Fruit fly (Drosophila melanogaster) whole organism, embryonic: ENCODE results near the gene RpS12.

ENCODE experiments used
- Abd-B ChIP-seq: fragments of 200-800 bp; sonication (Bioruptor generic); optimal IDR thresholded peaks from 2 replicates; lab custom pipeline; 2018; ENCODE audit warnings: missing biosample characterization, mild to moderate bottlenecking, missing genetic modification characterization, moderate library complexity
- Asciz ChIP-seq: fragments of 200-800 bp; sonication (Bioruptor generic); optimal IDR thresholded peaks from 2 replicates; lab custom pipeline; 2017; ENCODE audit warnings: missing biosample characterization, mild to moderate bottlenecking, missing genetic modification characterization, missing genetic modification reagents
- CG12659 ChIP-seq: fragments of 200-800 bp; sonication (Bioruptor generic); optimal IDR thresholded peaks from 3 replicates; lab custom pipeline; 2017; ENCODE audit warnings: mild to moderate bottlenecking, missing biosample characterization, missing genetic modification reagents, missing genetic modification characterization
- CG12769 ChIP-seq: fragments of 200-800 bp; sonication (Bioruptor generic); optimal IDR thresholded peaks from 2 replicates; lab custom pipeline; 2019; ENCODE audit warnings: missing biosample characterization, mild to moderate bottlenecking, missing genetic modification characterization, moderate library complexity
- CG14050 ChIP-seq: fragments of 200-800 bp; sonication (Bioruptor generic); IDR thresholded peaks from 3 replicates; pipeline ENCODE4 v1.3.6; 2022; ENCODE audit warnings: missing biosample characterization, missing genetic modification characterization
- CG14441 ChIP-seq: fragments of 200-800 bp; sonication (Bioruptor generic); IDR thresholded peaks from 2 replicates; pipeline ENCODE4 v1.3.6; 2022; ENCODE audit warnings: missing biosample characterization, missing genetic modification characterization
- CG14667 ChIP-seq: fragments of 200-800 bp; sonication (Bioruptor generic); IDR thresholded peaks from 2 replicates; pipeline ENCODE4 v1.3.6; 2022; ENCODE audit warnings: missing biosample characterization, missing genetic modification characterization
- CG15269 ChIP-seq: fragments of 200-800 bp; sonication (Bioruptor generic); optimal IDR thresholded peaks from 2 replicates; lab custom pipeline; 2018; ENCODE audit warnings: missing biosample characterization, mild to moderate bottlenecking, missing genetic modification characterization, moderate library complexity
- CG1529 ChIP-seq: fragments of 200-800 bp; sonication (Bioruptor generic); optimal IDR thresholded peaks from 3 replicates; lab custom pipeline; 2018; ENCODE audit warnings: missing biosample characterization, missing genetic modification characterization
- CG1603 ChIP-seq: fragments of 200-800 bp; sonication (Bioruptor generic); optimal IDR thresholded peaks from 2 replicates; lab custom pipeline; 2019; ENCODE audit warnings: missing biosample characterization, mild to moderate bottlenecking, missing genetic modification characterization, moderate library complexity
- CG17328 ChIP-seq: fragments of 200-800 bp; sonication (Bioruptor generic); IDR thresholded peaks from 2 replicates; pipeline ENCODE4 v1.3.6; 2022; ENCODE audit warnings: missing biosample characterization, missing genetic modification characterization
- CG17829 ChIP-seq: fragments of 200-800 bp; optimal IDR thresholded peaks from 2 replicates; lab custom pipeline; 2019; ENCODE audit warnings: missing biosample characterization, mild to moderate bottlenecking, missing genetic modification characterization, moderate library complexity
- CG2129 ChIP-seq: fragments of 200-800 bp; sonication (Bioruptor generic); IDR thresholded peaks from 2 replicates; pipeline ENCODE4 v1.3.6; 2022; ENCODE audit warnings: missing biosample characterization, missing genetic modification characterization; ENCODE audit not compliant: partially characterized antibody
- CG31441 ChIP-seq: fragments of 200-800 bp; sonication (Bioruptor generic); IDR thresholded peaks from 2 replicates; pipeline ENCODE4 v1.3.6; 2022; ENCODE audit warnings: missing biosample characterization, missing genetic modification characterization
- CG4360 ChIP-seq: fragments of 200-800 bp; sonication (Bioruptor generic); IDR thresholded peaks from 2 replicates; pipeline ENCODE4 v1.3.6; 2022; ENCODE audit warnings: missing biosample characterization, missing genetic modification characterization
- CG4424 ChIP-seq: fragments of 200-800 bp; sonication (Bioruptor generic); optimal IDR thresholded peaks from 3 replicates; lab custom pipeline; 2016; ENCODE audit warnings: missing biosample characterization, missing genetic modification characterization
- CG5245 ChIP-seq: fragments of 200-800 bp; sonication (Bioruptor generic); optimal IDR thresholded peaks from 3 replicates; lab custom pipeline; 2016; ENCODE audit warnings: missing biosample characterization, missing genetic modification characterization
- CG7556 ChIP-seq: fragments of 200-800 bp; sonication (Bioruptor generic); optimal IDR thresholded peaks from 2 replicates; lab custom pipeline; 2017; ENCODE audit warnings: missing biosample characterization, mild to moderate bottlenecking, missing genetic modification characterization
- CG8924 ChIP-seq: fragments of 200-800 bp; optimal IDR thresholded peaks from 3 replicates; lab custom pipeline; 2019; ENCODE audit warnings: missing biosample characterization, mild to moderate bottlenecking, missing genetic modification characterization, moderate library complexity
- CG9876 ChIP-seq: fragments of 200-800 bp; sonication (Bioruptor generic); optimal IDR thresholded peaks from 2 replicates; lab custom pipeline; 2016; ENCODE audit warnings: missing biosample characterization, missing genetic modification characterization
- CG9932 ChIP-seq: fragments of 200-800 bp; sonication (Bioruptor generic); IDR thresholded peaks from 2 replicates; pipeline ENCODE4 v1.3.6; 2022; ENCODE audit warnings: missing biosample characterization, missing genetic modification characterization
- Chrac-16 ChIP-seq: fragments of 200-800 bp; sonication (Bioruptor generic); optimal IDR thresholded peaks from 3 replicates; lab custom pipeline; 2016; ENCODE audit warnings: missing biosample characterization, missing genetic modification characterization
- CoRest ChIP-seq: fragments of 200-800 bp; sonication (Bioruptor generic); optimal IDR thresholded peaks from 3 replicates; lab custom pipeline; 2018; ENCODE audit warnings: missing biosample characterization, mild to moderate bottlenecking, missing genetic modification characterization, moderate library complexity
- Dad ChIP-seq: fragments of 200-800 bp; sonication (Bioruptor generic); optimal IDR thresholded peaks from 3 replicates; lab custom pipeline; 2016; ENCODE audit warnings: missing biosample characterization, missing genetic modification characterization
- Hr51 ChIP-seq, 2 experiments: fragments of 200-800 bp; sonication (Bioruptor generic); optimal IDR thresholded peaks; 2 replicates in 1 of 2; 3 replicates in 1 of 2; lab custom pipeline; 2016 to 2018; ENCODE audit warnings: missing biosample characterization in 2 of 2, missing genetic modification characterization in 2 of 2, mild to moderate bottlenecking in 1 of 2, moderate library complexity in 1 of 2
- Mrtf ChIP-seq: fragments of 200-800 bp; sonication (Bioruptor generic); IDR thresholded peaks from 3 replicates; pipeline ENCODE4 v1.3.6; 2022; ENCODE audit warnings: missing biosample characterization, missing genetic modification characterization
- NC2α ChIP-seq: fragments of 200-800 bp; sonication (Bioruptor generic); optimal IDR thresholded peaks from 2 replicates; lab custom pipeline; 2016; ENCODE audit warnings: missing biosample characterization, missing genetic modification characterization
- Rx ChIP-seq: fragments of 200-800 bp; sonication (Bioruptor generic); IDR thresholded peaks from 2 replicates; pipeline ENCODE4 v1.3.6; 2022; ENCODE audit warnings: missing biosample characterization, missing genetic modification characterization
- Sox100B ChIP-seq: fragments of 200-800 bp; sonication (Bioruptor generic); optimal IDR thresholded peaks from 3 replicates; lab custom pipeline; 2018; ENCODE audit warnings: missing biosample characterization, mild to moderate bottlenecking, missing genetic modification characterization
- bsh ChIP-seq, 2 experiments: fragments of 200-800 bp; sonication (Bioruptor generic); optimal IDR thresholded peaks; 2 replicates each; lab custom pipeline; 2017 to 2018; ENCODE audit warnings: mild to moderate bottlenecking in 2 of 2, missing biosample characterization in 2 of 2, missing genetic modification characterization in 2 of 2, moderate library complexity in 1 of 2
- chif ChIP-seq, 2 experiments: fragments of 200-800 bp; sonication (Bioruptor generic); optimal IDR thresholded peaks; 3 replicates each; lab custom pipeline; 2016; ENCODE audit warnings: missing biosample characterization in 2 of 2, missing genetic modification characterization in 2 of 2
- danr ChIP-seq: fragments of 200-800 bp; sonication (Bioruptor generic); IDR thresholded peaks from 2 replicates; pipeline ENCODE4 v1.3.6; 2022; ENCODE audit warnings: missing biosample characterization, missing genetic modification characterization
- dmrt99B ChIP-seq: fragments of 200-800 bp; sonication (Bioruptor generic); optimal IDR thresholded peaks from 2 replicates; lab custom pipeline; 2018; ENCODE audit warnings: missing biosample characterization, mild to moderate bottlenecking, missing genetic modification characterization, moderate library complexity
- dysf ChIP-seq: fragments of 200-800 bp; sonication (Bioruptor generic); IDR thresholded peaks from 3 replicates; pipeline ENCODE4 v1.3.6; 2022; ENCODE audit warnings: missing biosample characterization, missing genetic modification characterization
- ftz-f1 ChIP-seq: fragments of 200-800 bp; sonication (Bioruptor generic); optimal IDR thresholded peaks from 2 replicates; lab custom pipeline; 2016; ENCODE audit warnings: missing biosample characterization, missing genetic modification characterization
- gem ChIP-seq: fragments of 200-800 bp; sonication (Bioruptor generic); optimal IDR thresholded peaks from 2 replicates; lab custom pipeline; 2019; ENCODE audit warnings: missing biosample characterization, mild to moderate bottlenecking, missing genetic modification characterization, moderate library complexity
- grn ChIP-seq: fragments of 200-800 bp; sonication (Bioruptor generic); optimal IDR thresholded peaks from 3 replicates; lab custom pipeline; 2017; ENCODE audit warnings: missing biosample characterization, missing genetic modification characterization
- hkb ChIP-seq, 2 experiments: fragments of 200-800 bp in 1 of 2; fragments of >200 bp in 1 of 2; sonication (Bioruptor generic) in 1 of 2; IDR thresholded peaks in 1 of 2; optimal IDR thresholded peaks in 1 of 2; 2 replicates each; pipeline versions ENCODE4 v1.3.6 to Lab custom; 2017 to 2022; ENCODE audit warnings: missing biosample characterization in 1 of 2, missing genetic modification characterization in 1 of 2
- ind ChIP-seq: fragments of 200-800 bp; sonication (Bioruptor generic); optimal IDR thresholded peaks from 3 replicates; lab custom pipeline; 2016; ENCODE audit warnings: missing biosample characterization, missing genetic modification characterization
- lilli ChIP-seq: fragments of 200-800 bp; sonication (Bioruptor generic); optimal IDR thresholded peaks from 3 replicates; lab custom pipeline; 2016; ENCODE audit warnings: missing biosample characterization, missing genetic modification characterization
- oc ChIP-seq: fragments of 200-800 bp; sonication (Bioruptor generic); optimal IDR thresholded peaks from 2 replicates; lab custom pipeline; 2018; ENCODE audit warnings: missing biosample characterization, mild to moderate bottlenecking, missing genetic modification characterization, moderate library complexity
- peb ChIP-seq: fragments of 200-800 bp; sonication (Bioruptor generic); IDR thresholded peaks from 2 replicates; pipeline ENCODE4 v1.3.6; 2022; ENCODE audit warnings: missing biosample characterization, missing genetic modification characterization
- prd ChIP-seq, 3 experiments: fragments of >200 bp in 2 of 3; fragments of 200-800 bp in 1 of 3; sonication (Bioruptor generic) in 1 of 3; optimal IDR thresholded peaks in 2 of 3; IDR thresholded peaks in 1 of 3; 2 replicates in 2 of 3; 3 replicates in 1 of 3; pipeline versions ENCODE4 v1.3.6 to Lab custom; 2017 to 2022; ENCODE audit warnings: missing biosample characterization in 1 of 3, missing genetic modification characterization in 1 of 3
- pum ChIP-seq: fragments of 200-800 bp; sonication (Bioruptor generic); optimal IDR thresholded peaks from 2 replicates; lab custom pipeline; 2016; ENCODE audit warnings: missing biosample characterization, missing genetic modification characterization
- row ChIP-seq: fragments of 200-800 bp; sonication (Bioruptor generic); IDR thresholded peaks from 3 replicates; pipeline ENCODE4 v1.3.6; 2022; ENCODE audit warnings: missing biosample characterization, missing genetic modification characterization
- slbo ChIP-seq: fragments of 200-800 bp; sonication (Bioruptor generic); IDR thresholded peaks from 2 replicates; pipeline ENCODE4 v1.3.6; 2022; ENCODE audit warnings: missing biosample characterization, missing genetic modification characterization
- unpg ChIP-seq: fragments of 200-800 bp; sonication (Bioruptor generic); optimal IDR thresholded peaks from 3 replicates; lab custom pipeline; 2018; ENCODE audit warnings: missing biosample characterization, mild to moderate bottlenecking, missing genetic modification characterization, moderate library complexity
- vfl ChIP-seq: fragments of 200-800 bp; sonication (Bioruptor generic); optimal IDR thresholded peaks from 2 replicates; lab custom pipeline; 2016; ENCODE audit warnings: missing biosample characterization, missing genetic modification characterization
- z ChIP-seq: fragments of 200-800 bp; sonication (Bioruptor generic); IDR thresholded peaks from 3 replicates; pipeline ENCODE4 v1.3.6; 2022; ENCODE audit warnings: missing biosample characterization, missing genetic modification characterization

The RpS12 gene

dm6 chr3L:13030055-13030634, 7.0 kb downstream of the RpS12 start (continued):
- TF ChIP-seq row (GFP tag; lab: Robert Waterston, UW) (peak; percentile 63), grn (GFP tag; lab: Kevin White, UChicago) (no peak), Abd-B (GFP tag; lab: Kevin White, UChicago) (peak; percentile 37), NC2α (GFP tag; lab: Kevin White, UChicago) (no peak), chif (GFP tag; optimal IDR thresholded peaks at IDR 0.05; lab: Kevin White, UChicago) (no peak), CoRest (tag; lab: Kevin White, UChicago) (peak; percentile 47), ind (GFP tag; lab: Kevin White, UChicago) (peak; percentile 0), CG31441 (GFP tag; lab: Robert Waterston, UW) (peak; percentile 48; the same call in 1 of the 2 replicates), CG1529 (no peak), ftz-f1 (GFP tag; lab: Kevin White, UChicago) (no peak), CG1603 (tag; lab: Kevin White, UChicago) (peak; percentile 37), unpg (GFP tag; lab: Kevin White, UChicago) (peak; percentile 25), Chrac-16 (peak; percentile 12), Rx (GFP tag; lab: Robert Waterston, UW) (no peak), danr (GFP tag; lab: Robert Waterston, UW) (0 out of 2 replicates have a peak, but pooled peaks have one; percentile 9), Asciz (no peak), CG9876 (no peak), CG14441 (no peak), prd (optimal IDR thresholded peaks at IDR 0.05; lab: Kevin White, UChicago) (no peak), prd (GFP tag; IDR thresholded peaks at IDR 0.05; lab: Robert Waterston, UW) (peak; percentile 39; the same call in 1 of the 3 replicates), Mrtf (GFP tag; lab: Robert Waterston, UW) (no peak), CG14667 (GFP tag; lab: Robert Waterston, UW) (no peak), CG8924 (tag; lab: Kevin White, UChicago) (peak; percentile 22), lilli (GFP tag; lab: Kevin White, UChicago) (peak; percentile 7), dysf (GFP tag; lab: Robert Waterston, UW) (peak; percentile 58; the same call in 1 of the 3 replicates), CG4424 (no peak), peb (GFP tag; lab: Robert Waterston, UW) (no peak), CG17328 (GFP tag; lab: Robert Waterston, UW) (no peak), CG15269 (tag; lab: Kevin White, UChicago) (peak; percentile 48), hkb (optimal IDR thresholded peaks at IDR 0.05; lab: Kevin White, UChicago) (no peak), hkb (GFP tag; IDR thresholded peaks at IDR 0.05; lab: Robert Waterston, UW) (0 out of 2 replicates have a peak, but pooled peaks have one; percentile 7), Sox100B (GFP tag; lab: Kevin White, UChicago) (no peak), Hr51 (GFP tag; optimal IDR thresholded peaks at IDR 0.05; lab: Kevin White, UChicago) (peak in 1 of 2 experiments; percentile 58), CG2129 (no peak), CG4360 (GFP tag; lab: Robert Waterston, UW) (no peak), CG9932 (no peak), CG14050 (GFP tag; lab: Robert Waterston, UW) (no peak), CG17829 (tag; lab: Kevin White, UChicago) (peak; percentile 19), pum (peak; percentile 10), dmrt99B (peak; percentile 57), oc (tag; lab: Kevin White, UChicago) (peak; percentile 40), Dad (GFP tag; lab: Kevin White, UChicago) (no peak), vfl (GFP tag; lab: Kevin White, UChicago) (no peak), gem (peak; percentile 53), z (GFP tag; lab: Robert Waterston, UW) (no peak), CG12769 (tag; lab: Kevin White, UChicago) (peak; percentile 20), bsh (GFP tag; optimal IDR thresholded peaks at IDR 0.05; lab: Kevin White, UChicago) (peak in 1 of 2 experiments; percentile 43), slbo (GFP tag; lab: Robert Waterston, UW) (peak; percentile 22; the same call in 1 of the 2 replicates), CG7556 (GFP tag; lab: Kevin White, UChicago) (peak; percentile 16), CG5245 (GFP tag; lab: Kevin White, UChicago) (no peak), CG12659 (no peak)
